Fruit fly (Drosophila melanogaster) whole organism, embryonic: Measurements from ENCODE around the gene ihog.

ENCODE experiments used
- CG8388 ChIP-seq: fragments of 200-800 bp; sonication (Bioruptor generic); optimal IDR thresholded peaks from 2 replicates; lab custom pipeline; 2019; ENCODE audit warnings: missing biosample characterization, mild to moderate bottlenecking, missing genetic modification characterization, moderate library complexity
- CG9215 ChIP-seq: fragments of 200-800 bp; sonication (Bioruptor generic); IDR thresholded peaks from 2 replicates; pipeline ENCODE4 v1.3.6; 2022; ENCODE audit warnings: missing biosample characterization, missing genetic modification characterization
- Taf1 ChIP-seq: fragments of 200-800 bp; sonication (Bioruptor generic); IDR thresholded peaks from 2 replicates; pipeline ENCODE4 v1.3.6; 2022; ENCODE audit warnings: missing biosample characterization, missing genetic modification characterization
- her ChIP-seq: fragments of 200-800 bp; sonication (Bioruptor generic); optimal IDR thresholded peaks from 2 replicates; lab custom pipeline; 2016; ENCODE audit warnings: missing biosample characterization, missing genetic modification characterization
- ssp ChIP-seq: fragments of 200-800 bp; sonication (Bioruptor generic); IDR thresholded peaks from 2 replicates; pipeline ENCODE4 v1.3.6; 2022; ENCODE audit warnings: missing biosample characterization, missing genetic modification characterization

- no peak for TF ChIP-seq CG8388 (GFP tag; lab: Kevin White, UChicago)
- no peak for TF ChIP-seq her
- TF ChIP-seq Taf1, result no peak
- TF ChIP-seq CG9215, result no peak
- no peak for TF ChIP-seq ssp
Measured at dm6 chr2L:6948540-6948942, at the start of gene ihog.
